Fruit fly (Drosophila melanogaster): Measurements from ENCODE around the gene Tsp3A.

The Tsp3A gene

dm6 chrX:2608470-2609157 is 10.9 kb downstream of the Tsp3A start, which contains the start of gene Smyd3 (continued):
- TF ChIP-seq dsx (GFP tag; optimal IDR thresholded peaks at IDR 0.05; ENCODE audit: poor library complexity, severe bottlenecking): no peak
- no peak for TF ChIP-seq spab (GFP tag; optimal IDR thresholded peaks at IDR 0.05)
- no peak for TF ChIP-seq Smox (GFP tag; optimal IDR thresholded peaks at IDR 0.05)
- TF ChIP-seq CG6163 (GFP tag; IDR thresholded peaks at IDR 0.05): peak; percentile 91
- TF ChIP-seq CG3032 (tag; optimal IDR thresholded peaks at IDR 0.05): peak; percentile 62
- no peak for TF ChIP-seq Met (GFP tag; optimal IDR thresholded peaks at IDR 0.05)
- peak; percentile 87 for TF ChIP-seq topi (GFP tag; optimal IDR thresholded peaks at IDR 0.05)
- TF ChIP-seq pdm3 (GFP tag; optimal IDR thresholded peaks at IDR 0.05): no peak
- peak; percentile 79 for TF ChIP-seq Gug (GFP tag; IDR thresholded peaks at IDR 0.05)
- TF ChIP-seq CG9139 (GFP tag; optimal IDR thresholded peaks at IDR 0.05): no peak
- peak; percentile 89 for TF ChIP-seq Hr39 (GFP tag; optimal IDR thresholded peaks at IDR 0.05)
- TF ChIP-seq CG8319 (GFP tag; optimal IDR thresholded peaks at IDR 0.05): no peak
- peak; percentile 85 for TF ChIP-seq acj6 (GFP tag; optimal IDR thresholded peaks at IDR 0.05)
- peak; percentile 87 for TF ChIP-seq Sox102F (GFP tag; optimal IDR thresholded peaks at IDR 0.05)
- TF ChIP-seq Eip78C (GFP tag): peak; percentile 96
- TF ChIP-seq Sox14 (GFP tag; optimal IDR thresholded peaks at IDR 0.05): peak; percentile 91
- no peak for TF ChIP-seq CG3919 (GFP tag; optimal IDR thresholded peaks at IDR 0.05)
- no peak for TF ChIP-seq CG16779 (tag; optimal IDR thresholded peaks at IDR 0.05)
- peak; percentile 80 for TF ChIP-seq CG8119 (GFP tag; IDR thresholded peaks at IDR 0.05)
- peak; percentile 70 for TF ChIP-seq CG11762 (GFP tag; optimal IDR thresholded peaks at IDR 0.05; ENCODE audit: insufficient read depth)
- peak; percentile 78 for TF ChIP-seq CG34406 (GFP tag; optimal IDR thresholded peaks at IDR 0.05)
- peak; percentile 83 for TF ChIP-seq achi (GFP tag; optimal IDR thresholded peaks at IDR 0.05)

dm6 chrX:2603851-2604505 is 15.6 kb downstream of the Tsp3A start, which contains the start of the genes Klp3A and Zw10:
Gene Klp3A (minus strand): TSS chrX:2604052.
Gene Zw10 (plus strand): TSS chrX:2604197.
- TF ChIP-seq lz (GFP tag; optimal IDR thresholded peaks at IDR 0.05): peak; percentile 45
- TF ChIP-seq Gug (GFP tag; IDR thresholded peaks at IDR 0.05): 0 out of 2 replicates have a peak, but pooled peaks have one; percentile 24
- peak; percentile 26 for TF ChIP-seq cyc (GFP tag; optimal IDR thresholded peaks at IDR 0.05)
- peak; percentile 12 for TF ChIP-seq CG3032 (tag; optimal IDR thresholded peaks at IDR 0.05)
- TF ChIP-seq CG31627 (GFP tag; optimal IDR thresholded peaks at IDR 0.05): peak; percentile 38
- peak; percentile 41 for TF ChIP-seq esn (GFP tag; optimal IDR thresholded peaks at IDR 0.05)
- no peak for TF ChIP-seq CG6792 (GFP tag; optimal IDR thresholded peaks at IDR 0.05)
- peak; percentile 40 for TF ChIP-seq topi (GFP tag; optimal IDR thresholded peaks at IDR 0.05)
- no peak for TF ChIP-seq Eip75B (GFP tag; optimal IDR thresholded peaks at IDR 0.05)
- TF ChIP-seq CG6854 (GFP tag; optimal IDR thresholded peaks at IDR 0.05): no peak

dm6 chrX:2593753-2594096 is 25.8 kb downstream of the Tsp3A start:
- peak; percentile 88 for TF ChIP-seq fd85E (GFP tag; optimal IDR thresholded peaks at IDR 0.05)
- TF ChIP-seq Lpt (GFP tag; optimal IDR thresholded peaks at IDR 0.05): peak; percentile 72
- TF ChIP-seq topi (GFP tag; optimal IDR thresholded peaks at IDR 0.05): peak; percentile 96
- peak; percentile 82 for TF ChIP-seq spab (GFP tag; optimal IDR thresholded peaks at IDR 0.05)
- peak; percentile 85 for TF ChIP-seq CG8319 (GFP tag; optimal IDR thresholded peaks at IDR 0.05)
- peak; percentile 94 for TF ChIP-seq Sox14 (GFP tag; optimal IDR thresholded peaks at IDR 0.05)
- peak; percentile 84 for TF ChIP-seq CG6854 (GFP tag; optimal IDR thresholded peaks at IDR 0.05)
- TF ChIP-seq CG6792 (GFP tag; optimal IDR thresholded peaks at IDR 0.05): peak; percentile 93
- peak; percentile 95 for TF ChIP-seq eg (GFP tag; IDR thresholded peaks at IDR 0.05)
- peak; percentile 88 for TF ChIP-seq net (GFP tag; optimal IDR thresholded peaks at IDR 0.05)
- TF ChIP-seq Eip93F (GFP tag; optimal IDR thresholded peaks at IDR 0.05): peak; percentile 94
- peak; percentile 90 for TF ChIP-seq Sox102F (GFP tag; optimal IDR thresholded peaks at IDR 0.05)
- peak; percentile 93 for TF ChIP-seq Ets21C (GFP tag; optimal IDR thresholded peaks at IDR 0.05)
- TF ChIP-seq CG11902 (GFP tag; optimal IDR thresholded peaks at IDR 0.05): peak; percentile 96
- TF ChIP-seq CG34406 (GFP tag; optimal IDR thresholded peaks at IDR 0.05): peak; percentile 90
- TF ChIP-seq CG1621 (tag; optimal IDR thresholded peaks at IDR 0.05): peak; percentile 82
- peak; percentile 84 for TF ChIP-seq CG15336 (GFP tag; IDR thresholded peaks at IDR 0.05)
- TF ChIP-seq CG32006 (GFP tag; optimal IDR thresholded peaks at IDR 0.05): peak; percentile 86
- peak; percentile 81 for TF ChIP-seq CG6808 (GFP tag; optimal IDR thresholded peaks at IDR 0.05)
- TF ChIP-seq dac (GFP tag; optimal IDR thresholded peaks at IDR 0.05): peak; percentile 61
- peak; percentile 83 for TF ChIP-seq CG11762 (GFP tag; optimal IDR thresholded peaks at IDR 0.05; ENCODE audit: insufficient read depth)
- TF ChIP-seq pdm3 (GFP tag; optimal IDR thresholded peaks at IDR 0.05): peak; percentile 92
- TF ChIP-seq achi (GFP tag; optimal IDR thresholded peaks at IDR 0.05): peak; percentile 88
- peak; percentile 6 for TF ChIP-seq Hr38 (GFP tag; optimal IDR thresholded peaks at IDR 0.05)
- TF ChIP-seq CG10669 (GFP tag; optimal IDR thresholded peaks at IDR 0.05): peak; percentile 88
- TF ChIP-seq CG8632 (GFP tag; optimal IDR thresholded peaks at IDR 0.05): peak; percentile 91
- TF ChIP-seq Gug (GFP tag; IDR thresholded peaks at IDR 0.05): peak; percentile 90
- peak; percentile 92 for TF ChIP-seq OdsH (GFP tag; optimal IDR thresholded peaks at IDR 0.05)
